Worm (Caenorhabditis elegans) whole organism, early embryonic: ENCODE measurements around the gene R04B3.1.

Experiments used
- F13C5.2 ChIP-seq: sonication (generic microtip); optimal IDR thresholded peaks from 2 replicates; lab custom pipeline; 2017; ENCODE audit warnings: mild to moderate bottlenecking, missing genetic modification characterization, inconsistent platforms, missing compliant biosample characterization
- ama-1 ChIP-seq: fragments of 150-350 bp; optimal IDR thresholded peaks from 2 replicates; lab custom pipeline; 2014
- ceh-36 ChIP-seq: sonication (generic microtip); optimal IDR thresholded peaks from 2 replicates; lab custom pipeline; 2016; ENCODE audit warnings: missing genetic modification characterization, inconsistent platforms, missing compliant biosample characterization
- ets-7 ChIP-seq: sonication (generic microtip); optimal IDR thresholded peaks from 2 replicates; lab custom pipeline; 2016; ENCODE audit warnings: missing genotype, missing genetic modification characterization, missing compliant biosample characterization
- hmbx-1 ChIP-seq: sonication (generic microtip); optimal IDR thresholded peaks from 2 replicates; lab custom pipeline; 2016; ENCODE audit warnings: mild to moderate bottlenecking, missing genetic modification characterization, missing compliant biosample characterization
- hmg-4 ChIP-seq: fragments of 200-800 bp; sonication (Bioruptor generic); optimal IDR thresholded peaks from 2 replicates; lab custom pipeline; 2018; ENCODE audit warnings: mild to moderate bottlenecking, missing genetic modification characterization, missing compliant biosample characterization
- tbx-37 ChIP-seq: fragments of 200-800 bp; sonication (Bioruptor generic); conservative IDR thresholded peaks from 2 replicates; pipeline ENCODE4 v1.3.6; 2022; ENCODE audit warnings: missing genetic modification reagents, missing genetic modification characterization, missing compliant biosample characterization
- tra-4 ChIP-seq: sonication (generic microtip); optimal IDR thresholded peaks from 2 replicates; lab custom pipeline; 2017; ENCODE audit warnings: missing genetic modification characterization, missing compliant biosample characterization

DNA sequence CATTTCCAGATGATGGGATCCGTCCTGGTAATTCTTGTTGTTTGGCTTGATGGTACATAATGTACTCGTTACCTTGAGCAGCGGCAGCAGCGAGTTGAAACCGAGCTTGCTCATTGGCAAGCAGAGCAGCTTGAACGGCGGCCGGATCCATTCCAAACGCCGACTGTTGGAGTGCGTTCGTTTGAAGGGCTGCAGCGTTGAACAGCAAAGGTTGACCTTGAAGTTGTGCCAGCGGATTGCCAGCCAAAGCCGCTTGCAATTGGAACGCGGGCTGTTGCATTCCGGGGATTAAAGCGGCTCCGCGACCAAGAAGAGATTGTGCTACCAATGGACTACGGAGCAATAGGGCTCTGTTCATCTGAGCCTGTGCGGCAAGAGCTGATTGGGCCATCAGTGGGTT is 25.0 kb downstream of the R04B3.1 start:
- TF ChIP-seq ets-7 (tag; lab: Kevin White, UChicago) (no peak), ceh-36 (tag; lab: Kevin White, UChicago) (no peak), F13C5.2 (tag; lab: Kevin White, UChicago) (no peak), tra-4 (no peak), hmbx-1 (no peak), ama-1 (lab: Kevin White, UChicago) (no peak), hmg-4 (GFP tag; lab: Kevin White, UChicago) (no peak), tbx-37 (no peak)
